Worm (Caenorhabditis elegans) whole organism, L1 larva: ENCODE results near the gene ZK593.2.

Source experiments
- C04F5.9 ChIP-seq: sonication (generic microtip); optimal IDR thresholded peaks from 2 replicates; lab custom pipeline; 2016; ENCODE audit warnings: missing genetic modification characterization, missing compliant biosample characterization
- C34B4.2 ChIP-seq: sonication (generic microtip); optimal IDR thresholded peaks from 2 replicates; lab custom pipeline; 2017; ENCODE audit warnings: mild to moderate bottlenecking, missing genetic modification characterization, missing compliant biosample characterization
- F16B12.6 ChIP-seq: fragments of 150-350 bp; optimal IDR thresholded peaks from 2 replicates; lab custom pipeline; 2014; ENCODE audit warnings: missing biosample characterization, missing genetic modification characterization
- Y116A8C.19 ChIP-seq: sonication (generic microtip); optimal IDR thresholded peaks from 2 replicates; lab custom pipeline; 2016; ENCODE audit warnings: missing compliant biosample characterization, missing genetic modification characterization, borderline replicate concordance
- aha-1 ChIP-seq: fragments of 150-350 bp; optimal IDR thresholded peaks from 2 replicates; lab custom pipeline; 2014; ENCODE audit warnings: missing biosample characterization, missing genetic modification characterization
- alr-1 ChIP-seq: fragments of 200-800 bp; sonication (Bioruptor generic); optimal IDR thresholded peaks from 2 replicates; lab custom pipeline; 2018; ENCODE audit warnings: borderline replicate concordance, mild to moderate bottlenecking, missing genetic modification characterization, missing compliant biosample characterization
- ceh-82 ChIP-seq, 3 experiments: fragments of 150-350 bp in 1 of 3; sonication (generic microtip) in 2 of 3; optimal IDR thresholded peaks; 2 replicates each; lab custom pipeline; 2014 to 2017; ENCODE audit warnings: missing biosample characterization in 3 of 3, missing genetic modification characterization in 3 of 3
- ceh-90 ChIP-seq: sonication (generic microtip); optimal IDR thresholded peaks from 2 replicates; lab custom pipeline; 2016; ENCODE audit warnings: missing genetic modification characterization, missing compliant biosample characterization
- dpl-1 ChIP-seq, 3 experiments: fragments of 150-350 bp in 2 of 3; sonication (generic microtip) in 1 of 3; optimal IDR thresholded peaks; 2 replicates each; lab custom pipeline; 2014 to 2017; ENCODE audit warnings: missing biosample characterization in 3 of 3, missing genetic modification characterization in 3 of 3, missing genetic modification reagents in 3 of 3
- dsc-1 ChIP-seq: sonication (generic microtip); optimal IDR thresholded peaks from 2 replicates; lab custom pipeline; 2016; ENCODE audit warnings: mild to moderate bottlenecking, missing genetic modification characterization, missing compliant biosample characterization
- efl-3 ChIP-seq: fragments of 200-800 bp; sonication (Bioruptor generic); optimal IDR thresholded peaks from 2 replicates; lab custom pipeline; 2018; ENCODE audit warnings: mild to moderate bottlenecking, missing genetic modification characterization, missing compliant biosample characterization
- egl-27 ChIP-seq, 2 experiments: fragments of 150-350 bp in 1 of 2; sonication (generic microtip); optimal IDR thresholded peaks; 3 replicates each; lab custom pipeline; 2017 to 2018; ENCODE audit warnings: missing biosample characterization in 2 of 2, missing genetic modification characterization in 2 of 2, missing genetic modification reagents in 2 of 2
- elt-2 ChIP-seq: sonication (generic microtip); optimal IDR thresholded peaks from 2 replicates; lab custom pipeline; 2016; ENCODE audit warnings: missing genetic modification characterization, mild to moderate bottlenecking, inconsistent platforms, missing compliant biosample characterization, missing genetic modification reagents
- elt-3 ChIP-seq, 6 experiments: fragments of 150-350 bp in 1 of 6; sonication (generic microtip); optimal IDR thresholded peaks; 2 replicates each; lab custom pipeline; 2017 to 2018; ENCODE audit warnings: missing biosample characterization in 6 of 6, missing genetic modification characterization in 6 of 6, inconsistent platforms in 1 of 6
- ets-5 ChIP-seq: fragments of 200-800 bp; sonication (Bioruptor generic); IDR thresholded peaks from 2 replicates; pipeline ENCODE4 v1.3.6; 2022; ENCODE audit warnings: missing genetic modification characterization, missing compliant biosample characterization
- fkh-4 ChIP-seq: sonication (generic microtip); optimal IDR thresholded peaks from 2 replicates; lab custom pipeline; 2016; ENCODE audit warnings: missing compliant biosample characterization, missing genetic modification characterization, borderline replicate concordance
- fkh-8 ChIP-seq: sonication (generic microtip); optimal IDR thresholded peaks from 2 replicates; lab custom pipeline; 2016; ENCODE audit warnings: mild to moderate bottlenecking, missing genetic modification characterization, missing compliant biosample characterization
- grh-1 ChIP-seq: fragments of 200-800 bp; sonication (Bioruptor generic); IDR thresholded peaks from 2 replicates; pipeline ENCODE4 v1.3.6; 2022; ENCODE audit warnings: missing genetic modification reagents, missing genetic modification characterization, missing compliant biosample characterization
- hlh-17 ChIP-seq: fragments of 200-800 bp; sonication (Bioruptor generic); optimal IDR thresholded peaks from 2 replicates; lab custom pipeline; 2018; ENCODE audit warnings: missing genetic modification characterization, mild to moderate bottlenecking, missing compliant biosample characterization, moderate library complexity, borderline replicate concordance
- hpl-2 ChIP-seq: fragments of 150-350 bp; optimal IDR thresholded peaks from 2 replicates; lab custom pipeline; 2014; ENCODE audit warnings: missing biosample characterization, missing genetic modification reagents, missing genetic modification characterization
- irx-1 ChIP-seq: sonication (generic microtip); optimal IDR thresholded peaks from 2 replicates; lab custom pipeline; 2016; ENCODE audit warnings: missing genetic modification characterization, missing compliant biosample characterization
- lin-35 ChIP-seq, 2 experiments: fragments of 150-350 bp; optimal IDR thresholded peaks; 2 replicates each; lab custom pipeline; 2014; ENCODE audit warnings: missing biosample characterization in 2 of 2, missing genetic modification characterization in 2 of 2, missing genetic modification reagents in 2 of 2
- lin-39 ChIP-seq: fragments of 150-350 bp; optimal IDR thresholded peaks from 2 replicates; lab custom pipeline; 2014; ENCODE audit warnings: missing biosample characterization, missing genetic modification reagents, missing genetic modification characterization
- lir-3 ChIP-seq: sonication (generic microtip); optimal IDR thresholded peaks from 2 replicates; lab custom pipeline; 2016; ENCODE audit warnings: mild to moderate bottlenecking, missing genetic modification characterization, moderate library complexity, missing compliant biosample characterization; ENCODE audit not compliant: poor library complexity
- mef-2 ChIP-seq: fragments of 150-350 bp; optimal IDR thresholded peaks from 2 replicates; lab custom pipeline; 2014; ENCODE audit warnings: missing biosample characterization, missing genetic modification characterization
- nhr-11 ChIP-seq: fragments of 150-350 bp; optimal IDR thresholded peaks from 2 replicates; lab custom pipeline; 2014; ENCODE audit warnings: missing biosample characterization, missing genetic modification characterization
- nhr-12 ChIP-seq: sonication (generic microtip); optimal IDR thresholded peaks from 2 replicates; lab custom pipeline; 2017; ENCODE audit warnings: missing biosample characterization, missing genetic modification characterization
- nhr-19 ChIP-seq: fragments of 200-800 bp; sonication (Bioruptor generic); conservative IDR thresholded peaks from 2 replicates; pipeline ENCODE4 v1.3.6; 2022; ENCODE audit warnings: missing genetic modification characterization, missing compliant biosample characterization
- nhr-20 ChIP-seq: sonication (generic microtip); optimal IDR thresholded peaks from 2 replicates; lab custom pipeline; 2016; ENCODE audit warnings: mild to moderate bottlenecking, missing genetic modification characterization, missing compliant biosample characterization
- nhr-71 ChIP-seq: sonication (generic microtip); optimal IDR thresholded peaks from 2 replicates; lab custom pipeline; 2016; ENCODE audit warnings: mild to moderate bottlenecking, missing genetic modification characterization, moderate library complexity, missing compliant biosample characterization
- nhr-76 ChIP-seq: sonication (generic microtip); optimal IDR thresholded peaks from 2 replicates; lab custom pipeline; 2017; ENCODE audit warnings: missing biosample characterization, missing genetic modification characterization
- nhr-84 ChIP-seq: sonication (generic microtip); optimal IDR thresholded peaks from 2 replicates; lab custom pipeline; 2017; ENCODE audit warnings: missing biosample characterization, missing genetic modification characterization
- nhr-85 ChIP-seq: sonication (generic microtip); peaks from one replicate; lab custom pipeline; 2016; ENCODE audit warnings: missing genetic modification characterization, inconsistent platforms, missing compliant biosample characterization
- nhr-90 ChIP-seq: sonication (generic microtip); optimal IDR thresholded peaks from 2 replicates; lab custom pipeline; 2016; ENCODE audit warnings: mild to moderate bottlenecking, missing genetic modification characterization, missing compliant biosample characterization; ENCODE audit not compliant: poor library complexity
- pag-3 ChIP-seq: sonication (generic microtip); optimal IDR thresholded peaks from 2 replicates; lab custom pipeline; 2017; ENCODE audit warnings: missing genetic modification characterization, mild to moderate bottlenecking, missing compliant biosample characterization, antibody characterized with exemption, borderline replicate concordance; ENCODE audit not compliant: insufficient read depth
- skn-1 ChIP-seq: fragments of 150-350 bp; optimal IDR thresholded peaks from 2 replicates; lab custom pipeline; 2014; ENCODE audit warnings: missing biosample characterization, missing genetic modification characterization
- snu-23 ChIP-seq: sonication (generic microtip); optimal IDR thresholded peaks from 2 replicates; lab custom pipeline; 2016; ENCODE audit warnings: missing genetic modification characterization, missing compliant biosample characterization
- sox-4 ChIP-seq: sonication (generic microtip); optimal IDR thresholded peaks from 2 replicates; lab custom pipeline; 2016; ENCODE audit warnings: missing genetic modification characterization, missing compliant biosample characterization
- swsn-7 ChIP-seq: sonication (generic microtip); optimal IDR thresholded peaks from 2 replicates; lab custom pipeline; 2016; ENCODE audit warnings: missing genetic modification characterization, missing compliant biosample characterization
- unc-130 ChIP-seq: fragments of 150-350 bp; optimal IDR thresholded peaks from 2 replicates; lab custom pipeline; 2017; ENCODE audit warnings: missing biosample characterization, missing genetic modification characterization, inconsistent platforms
- xbp-1 ChIP-seq: sonication (generic microtip); optimal IDR thresholded peaks from 2 replicates; lab custom pipeline; 2016; ENCODE audit warnings: missing genetic modification characterization, missing compliant biosample characterization
- zag-1 ChIP-seq: fragments of 150-350 bp; optimal IDR thresholded peaks from 2 replicates; lab custom pipeline; 2014; ENCODE audit warnings: missing biosample characterization, missing genetic modification characterization

Gene ZK593.2

ce11 chrIV:10900083-10900482 lies 13.1 kb upstream of the ZK593.2 start, which contains the start of gene srlf-30 (continued):
- TF ChIP-seq nhr-19 (GFP tag; lab: Robert Waterston, UW), result no peak

- TF ChIP-seq nhr-20 (no peak), nhr-84 (tag; lab: Kevin White, UChicago) (no peak), skn-1 (tag; lab: Kevin White, UChicago) (no peak), grh-1 (no peak), efl-3 (GFP tag; lab: Kevin White, UChicago) (no peak), unc-130 (tag; lab: Kevin White, UChicago) (no peak)
Observed at ce11 chrIV:10902476-10902875, 10.7 kb upstream of the ZK593.2 start.

DNA sequence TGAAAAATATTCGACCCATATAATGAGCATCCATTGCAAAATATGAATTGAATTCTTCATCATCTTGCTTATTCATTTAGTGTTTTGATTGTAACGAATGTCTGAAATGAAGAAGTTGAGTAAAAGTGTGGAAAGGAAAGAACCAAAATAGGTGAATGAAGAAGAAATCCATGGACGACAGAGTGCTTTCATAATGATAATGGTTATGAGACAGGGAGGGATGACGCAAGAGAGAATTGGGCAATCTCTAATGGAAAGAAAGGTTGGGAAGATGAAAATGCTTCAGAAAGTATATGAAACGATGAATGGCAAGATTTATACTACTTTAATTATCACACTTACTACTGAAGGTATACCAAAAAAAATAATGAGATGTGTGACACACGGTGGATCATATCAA lies 8.9 kb upstream of the ZK593.2 start, which contains the start of gene ZK596.3:
ZK596.3 (minus strand) TSS at position 101 of the 400 bp plus-strand sequence.
- TF ChIP-seq lin-39 (tag; lab: Kevin White, UChicago), result no peak

- no peak for TF ChIP-seq pag-3 (tag; lab: Kevin White, UChicago)
- no peak for TF ChIP-seq irx-1 (tag; lab: Kevin White, UChicago)
- no peak for TF ChIP-seq xbp-1 (tag; lab: Kevin White, UChicago)
- no peak for TF ChIP-seq fkh-8 (tag; lab: Kevin White, UChicago)
- no peak for TF ChIP-seq hlh-17 (GFP tag; lab: Kevin White, UChicago)
- TF ChIP-seq ceh-82 (tag; optimal IDR thresholded peaks at IDR 0.05; lab: Kevin White, UChicago), result no peak
- no peak for TF ChIP-seq dpl-1 (GFP tag; optimal IDR thresholded peaks at IDR 0.05; lab: Kevin White, UChicago)
- no peak for TF ChIP-seq nhr-71 (tag; lab: Kevin White, UChicago)
- no peak for TF ChIP-seq elt-2 (tag; lab: Kevin White, UChicago)
Observed at ce11 chrIV:10909206-10909605, 4.0 kb upstream of the ZK593.2 start, which contains the start of gene ZK596.2. ZK596.2 (minus strand) TSS chrIV:10909306.

DNA sequence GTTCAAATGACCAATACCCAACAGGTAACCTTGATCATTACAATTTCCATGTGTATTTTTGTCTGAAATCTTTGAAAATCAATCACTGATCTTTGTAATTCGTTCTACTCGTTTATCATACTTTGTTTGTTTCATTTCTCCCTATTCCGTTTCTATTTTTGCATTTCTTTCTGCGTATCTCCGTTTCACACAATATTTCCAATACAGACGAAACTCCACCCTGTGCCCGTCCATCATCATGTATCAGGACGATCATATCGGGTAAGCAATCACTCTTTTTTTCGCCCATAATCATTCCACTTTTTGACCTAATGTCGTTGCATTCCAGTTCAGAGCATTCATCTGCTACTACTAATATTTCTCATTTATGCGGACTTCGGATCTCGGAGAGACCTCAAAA lies 3.5 kb upstream of the ZK593.2 start, which contains the start of gene pyk-2:
pyk-2 (plus strand) TSS at position 206 of the 400 bp plus-strand sequence.
- no peak for TF ChIP-seq C34B4.2
- no peak for TF ChIP-seq swsn-7 (tag; lab: Kevin White, UChicago)
- no peak for TF ChIP-seq alr-1 (tag; lab: Kevin White, UChicago)
- TF ChIP-seq aha-1 (tag; lab: Kevin White, UChicago), result no peak
- TF ChIP-seq C04F5.9, result no peak
- peak; percentile 64 for TF ChIP-seq snu-23
- TF ChIP-seq nhr-11, result no peak
- no peak for TF ChIP-seq ceh-82 (tag; optimal IDR thresholded peaks at IDR 0.05; lab: Kevin White, UChicago)
- TF ChIP-seq fkh-4, result no peak
- no peak for TF ChIP-seq ceh-90 (tag; lab: Kevin White, UChicago)
- TF ChIP-seq nhr-12 (tag; lab: Kevin White, UChicago), result no peak
- peak; percentile 22 for TF ChIP-seq nhr-90
- no peak for TF ChIP-seq egl-27 (tag; optimal IDR thresholded peaks at IDR 0.05; lab: Kevin White, UChicago)
- TF ChIP-seq nhr-71 (tag; lab: Kevin White, UChicago), result peak; percentile 56
- TF ChIP-seq nhr-85 (tag; lab: Kevin White, UChicago), result peak; percentile 88
- TF ChIP-seq lir-3, result no peak
- no peak for TF ChIP-seq mef-2 (tag; lab: Kevin White, UChicago)
- no peak for TF ChIP-seq nhr-76 (tag; lab: Kevin White, UChicago)
- no peak for TF ChIP-seq efl-3 (GFP tag; lab: Kevin White, UChicago)
- TF ChIP-seq fkh-8 (tag; lab: Kevin White, UChicago), result no peak
- no peak for TF ChIP-seq pag-3 (tag; lab: Kevin White, UChicago)
- no peak for TF ChIP-seq Y116A8C.19 (tag; lab: Kevin White, UChicago)
- TF ChIP-seq nhr-19 (GFP tag; lab: Robert Waterston, UW), result peak; percentile 26
- TF ChIP-seq lin-35 (GFP tag; optimal IDR thresholded peaks at IDR 0.05; lab: Kevin White, UChicago), result peak in 1 of 2 experiments; percentile 29
- TF ChIP-seq sox-4 (tag; lab: Kevin White, UChicago), result no peak
- TF ChIP-seq lin-39 (tag; lab: Kevin White, UChicago), result no peak
- TF ChIP-seq hpl-2, result no peak
- TF ChIP-seq dsc-1 (tag; lab: Kevin White, UChicago), result no peak
- TF ChIP-seq zag-1 (tag; lab: Kevin White, UChicago), result no peak
- TF ChIP-seq nhr-20, result peak; percentile 69
- no peak for TF ChIP-seq F16B12.6 (tag; lab: Kevin White, UChicago)
- peak in 3 of 6 experiments; percentile 29 to 65 (median 64) for TF ChIP-seq elt-3 (tag; optimal IDR thresholded peaks at IDR 0.05; lab: Kevin White, UChicago)
- no peak for TF ChIP-seq ets-5 (GFP tag; lab: Robert Waterston, UW)
